Fruit fly (Drosophila melanogaster) Kc167 (cell line): ENCODE results near the gene CG43965.

Experiments
- Sin3A ChIP-seq: fragments of >200 bp; optimal IDR thresholded peaks from 2 replicates; lab custom pipeline; 2018; ENCODE audit warnings: missing external identifiers
- h ChIP-seq: fragments of >200 bp; optimal IDR thresholded peaks from 3 replicates; lab custom pipeline; 2018; ENCODE audit warnings: missing external identifiers
- insv ChIP-seq: fragments of >200 bp; optimal IDR thresholded peaks from 3 replicates; lab custom pipeline; 2018; ENCODE audit warnings: missing external identifiers
- psq ChIP-seq: fragments of >200 bp; optimal IDR thresholded peaks from 2 replicates; lab custom pipeline; 2017; ENCODE audit warnings: missing external identifiers
- ttk ChIP-seq: sonication (Bioruptor generic); optimal IDR thresholded peaks from 2 replicates; lab custom pipeline; 2017; ENCODE audit warnings: missing external identifiers

DNA sequence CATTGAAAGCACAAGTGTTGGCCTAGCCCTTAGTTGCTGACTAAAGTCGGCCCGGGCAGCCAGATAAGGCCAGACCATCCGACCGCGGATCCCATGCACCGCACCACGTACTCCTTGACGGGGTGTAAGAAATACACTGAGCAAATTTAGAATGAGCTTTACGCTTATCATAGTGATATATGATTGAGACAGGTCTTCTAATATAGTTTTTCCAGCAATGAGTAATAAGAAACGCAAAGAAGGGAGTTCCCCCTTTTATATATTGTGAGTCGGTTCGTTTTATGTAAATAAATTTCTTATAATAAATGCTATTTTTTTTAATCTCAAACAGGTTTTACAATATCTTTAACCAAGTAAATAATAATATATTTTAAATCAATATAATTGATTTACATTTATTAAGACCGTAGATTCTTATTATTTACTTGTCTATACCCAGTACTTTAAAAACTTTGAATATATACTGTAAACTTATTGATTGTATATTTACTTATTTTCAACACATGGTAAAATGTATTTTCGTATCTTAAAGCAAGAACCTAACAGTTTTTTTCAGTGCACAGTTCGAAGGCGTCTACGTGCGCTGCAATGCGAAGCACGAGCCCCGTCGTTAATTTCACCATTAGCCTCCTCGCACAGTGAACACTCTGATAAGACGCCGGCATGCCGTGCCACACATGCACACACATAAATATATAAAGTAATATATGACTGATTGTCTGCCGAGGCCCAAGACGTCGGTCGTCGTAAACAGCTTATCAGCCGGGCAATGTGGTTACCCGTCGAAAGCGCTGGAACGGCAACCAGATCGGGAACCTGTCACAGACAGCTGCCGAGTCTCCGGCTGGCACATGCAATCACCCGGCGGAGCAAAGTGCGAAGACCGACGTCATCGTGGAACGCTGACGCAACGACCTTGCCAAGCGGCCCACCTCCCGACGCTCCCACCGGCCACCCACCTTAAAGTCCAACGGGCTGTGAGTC is 33.4 kb downstream of the CG43965 start:
- no peak for TF ChIP-seq psq
- TF ChIP-seq h, result no peak
- no peak for TF ChIP-seq Sin3A (lab: Kevin White, UChicago)
- TF ChIP-seq ttk (lab: Kevin White, UChicago), result no peak
- no peak for TF ChIP-seq insv (lab: Kevin White, UChicago)
